2 worm cellular contexts compared by ENCODE assay signal in genomic region chrII:14312182-14312581, ce11.
A peak's percentile ranks its signal among the peaks of the same experiment; 100 is the strongest.
TF ChIP-seq lines count a peak whose summit lies in the region.

No protein-coding gene starts in this region.

TF ChIP-seq in whole organism, L4 larva, 104 proteins besides CTCF, POLR2A, EP300 and RAD21:
- TF ChIP-seq hif-1 (tag; optimal IDR thresholded peaks at IDR 0.05; lab: Kevin White, UChicago) (no peak), daf-8 (GFP tag; IDR thresholded peaks at IDR 0.05; lab: Robert Waterston, UW) (no peak), nhr-10 (tag; optimal IDR thresholded peaks at IDR 0.05; lab: Kevin White, UChicago) (no peak), dpl-1 (GFP tag; optimal IDR thresholded peaks at IDR 0.05; lab: Kevin White, UChicago) (no peak), nhr-102 (tag; optimal IDR thresholded peaks at IDR 0.05; lab: Kevin White, UChicago) (no peak), vab-7 (GFP tag; IDR thresholded peaks at IDR 0.05; lab: Robert Waterston, UW) (no peak), ceh-32 (tag; optimal IDR thresholded peaks at IDR 0.05; lab: Kevin White, UChicago; ENCODE audit: poor library complexity) (no peak), lir-3 (tag; optimal IDR thresholded peaks at IDR 0.05; lab: Kevin White, UChicago) (no peak), zfp-3 (GFP tag; conservative IDR thresholded peaks at IDR 0.05; lab: Robert Waterston, UW) (no peak), nhr-76 (tag; optimal IDR thresholded peaks at IDR 0.05; lab: Kevin White, UChicago) (no peak), ceh-44 (GFP tag; IDR thresholded peaks at IDR 0.05; lab: Robert Waterston, UW) (no peak), madf-5 (GFP tag; IDR thresholded peaks at IDR 0.05; lab: Robert Waterston, UW) (no peak), nhr-6 (tag; optimal IDR thresholded peaks at IDR 0.05; lab: Kevin White, UChicago) (no peak), mes-2 (tag; optimal IDR thresholded peaks at IDR 0.05; lab: Kevin White, UChicago; ENCODE audit: poor library complexity, severe bottlenecking) (no peak), nhr-77 (tag; optimal IDR thresholded peaks at IDR 0.05; lab: Kevin White, UChicago) (no peak), lin-38 (GFP tag; IDR thresholded peaks at IDR 0.05; lab: Robert Waterston, UW) (0 out of 2 replicates have a peak, but pooled peaks have one; percentile 15), F26F4.8 (GFP tag; conservative IDR thresholded peaks at IDR 0.05; lab: Robert Waterston, UW) (no peak), tra-1 (GFP tag; IDR thresholded peaks at IDR 0.05; lab: Robert Waterston, UW) (no peak), lsy-2 (tag; optimal IDR thresholded peaks at IDR 0.05; lab: Kevin White, UChicago) (peak in 1 of 2 experiments; percentile 23), nhr-111 (GFP tag; optimal IDR thresholded peaks at IDR 0.05; lab: Kevin White, UChicago) (no peak), unc-39 (tag; optimal IDR thresholded peaks at IDR 0.05; lab: Kevin White, UChicago) (no peak), daf-16 (GFP tag; optimal IDR thresholded peaks at IDR 0.05; lab: Kevin White, UChicago) (no peak), daf-16 (tag; optimal IDR thresholded peaks at IDR 0.05; lab: Kevin White, UChicago) (no peak), Y5F2A.4 (GFP tag; optimal IDR thresholded peaks at IDR 0.05; lab: Kevin White, UChicago) (no peak), unc-130 (GFP tag; optimal IDR thresholded peaks at IDR 0.05; lab: Kevin White, UChicago) (peak; percentile 8), zip-11 (GFP tag; IDR thresholded peaks at IDR 0.05; lab: Robert Waterston, UW) (no peak), daf-19 (GFP tag; conservative IDR thresholded peaks at IDR 0.05; lab: Robert Waterston, UW) (no peak)

TF ChIP-seq in whole organism, young adult, 124 proteins besides CTCF, POLR2A, EP300 and RAD21:
- TF ChIP-seq lir-1 (GFP tag; conservative IDR thresholded peaks at IDR 0.05; lab: Robert Waterston, UW) (no peak), Y67H2A.10 (GFP tag; conservative IDR thresholded peaks at IDR 0.05; lab: Robert Waterston, UW) (no peak), efl-1 (GFP tag; optimal IDR thresholded peaks at IDR 0.05; lab: Kevin White, UChicago) (peak; percentile 55), Y79H2A.3 (GFP tag; conservative IDR thresholded peaks at IDR 0.05; lab: Robert Waterston, UW) (no peak), atf-7 (tag; optimal IDR thresholded peaks at IDR 0.05; lab: Kevin White, UChicago) (no peak), madf-8 (GFP tag; conservative IDR thresholded peaks at IDR 0.05; lab: Robert Waterston, UW) (peak; percentile 81), ceh-27 (GFP tag; optimal IDR thresholded peaks at IDR 0.05; lab: Kevin White, UChicago) (no peak), lsl-1 (GFP tag; optimal IDR thresholded peaks at IDR 0.05; lab: Kevin White, UChicago) (peak; percentile 95), lin-26 (GFP tag; IDR thresholded peaks at IDR 0.05; lab: Robert Waterston, UW) (no peak), D2030.7 (GFP tag; IDR thresholded peaks at IDR 0.05; lab: Robert Waterston, UW) (peak; percentile 65; the same call in 1 of the 2 replicates), lin-40 (tag; optimal IDR thresholded peaks at IDR 0.05; lab: Kevin White, UChicago) (no peak), egl-44 (GFP tag; IDR thresholded peaks at IDR 0.05; lab: Robert Waterston, UW) (no peak), snpc-3.4 (tag; optimal IDR thresholded peaks at IDR 0.05; lab: Kevin White, UChicago) (peak; percentile 34), gei-17 (GFP tag; optimal IDR thresholded peaks at IDR 0.05; lab: Kevin White, UChicago) (no peak), dpl-1 (GFP tag; optimal IDR thresholded peaks at IDR 0.05; lab: Kevin White, UChicago) (no peak), ekl-4 (GFP tag; IDR thresholded peaks at IDR 0.05; lab: Robert Waterston, UW) (no peak), pbrm-1 (GFP tag; IDR thresholded peaks at IDR 0.05; lab: Robert Waterston, UW) (no peak), dox-1 (GFP tag; IDR thresholded peaks at IDR 0.05; lab: Robert Waterston, UW) (no peak), chd-7 (tag; optimal IDR thresholded peaks at IDR 0.05; lab: Kevin White, UChicago) (no peak), F33H1.4 (GFP tag; IDR thresholded peaks at IDR 0.05; lab: Robert Waterston, UW) (peak; percentile 93), F49E8.2 (tag; optimal IDR thresholded peaks at IDR 0.05; lab: Kevin White, UChicago; ENCODE audit: insufficient read depth) (peak; percentile 50), lin-54 (GFP tag; optimal IDR thresholded peaks at IDR 0.05; lab: Kevin White, UChicago) (peak; percentile 38), nhr-90 (tag; optimal IDR thresholded peaks at IDR 0.05; lab: Kevin White, UChicago) (no peak), F57C9.4 (tag; optimal IDR thresholded peaks at IDR 0.05; lab: Kevin White, UChicago) (no peak), ztf-22 (GFP tag; optimal IDR thresholded peaks at IDR 0.05; lab: Kevin White, UChicago) (no peak), let-607 (tag; optimal IDR thresholded peaks at IDR 0.05; lab: Kevin White, UChicago) (no peak), F37B4.10 (GFP tag; IDR thresholded peaks at IDR 0.05; lab: Robert Waterston, UW) (no peak), akir-1 (GFP tag; optimal IDR thresholded peaks at IDR 0.05; lab: Kevin White, UChicago) (no peak), pha-4 (tag; optimal IDR thresholded peaks at IDR 0.05; lab: Kevin White, UChicago) (no peak), tbp1 (GFP tag; optimal IDR thresholded peaks at IDR 0.05; lab: Kevin White, UChicago) (peak; percentile 9), attf-6 (GFP tag; IDR thresholded peaks at IDR 0.05; lab: Robert Waterston, UW) (no peak), nhr-179 (tag; optimal IDR thresholded peaks at IDR 0.05; lab: Kevin White, UChicago) (no peak), B0261.1 (tag; optimal IDR thresholded peaks at IDR 0.05; lab: Kevin White, UChicago) (no peak), ceh-91 (GFP tag; IDR thresholded peaks at IDR 0.05; lab: Robert Waterston, UW) (peak; percentile 66), attf-5 (GFP tag; optimal IDR thresholded peaks at IDR 0.05; lab: Kevin White, UChicago) (no peak), repo-1 (tag; optimal IDR thresholded peaks at IDR 0.05; lab: Kevin White, UChicago) (no peak), fkh-3 (tag; optimal IDR thresholded peaks at IDR 0.05; lab: Kevin White, UChicago) (no peak), xnd-1 (tag; optimal IDR thresholded peaks at IDR 0.05; lab: Kevin White, UChicago) (peak; percentile 78), K11D2.4 (GFP tag; IDR thresholded peaks at IDR 0.05; lab: Robert Waterston, UW) (no peak), rcor-1 (GFP tag; IDR thresholded peaks at IDR 0.05; lab: Robert Waterston, UW) (no peak), cebp-2 (GFP tag; IDR thresholded peaks at IDR 0.05; lab: Robert Waterston, UW) (no peak), B0019.2 (GFP tag; conservative IDR thresholded peaks at IDR 0.05; lab: Robert Waterston, UW) (no peak), aptf-2 (GFP tag; conservative IDR thresholded peaks at IDR 0.05; lab: Robert Waterston, UW) (no peak), madf-6 (GFP tag; IDR thresholded peaks at IDR 0.05; lab: Robert Waterston, UW) (peak; percentile 94), hsf-1 (GFP tag; IDR thresholded peaks at IDR 0.05; lab: Robert Waterston, UW) (no peak), ceh-58 (GFP tag; IDR thresholded peaks at IDR 0.05; lab: Robert Waterston, UW) (no peak), snpc-1.3 (tag; optimal IDR thresholded peaks at IDR 0.05; lab: Kevin White, UChicago; ENCODE audit: insufficient read depth) (no peak)
TF ChIP-seq in whole organism, young adult: peak in this region for 12.

Comparison
In these comparisons a context has a peak if more than half of its experiments do, and no peak if none do; other contexts are left out.
1. Of the 7 proteins assayed by ChIP-seq in both whole organism, young adult and whole organism, L4 larva: peak only in whole organism, young adult: F49E8.2; only in whole organism, L4 larva: unc-130; in both: none; in neither: 5.